Worm (Caenorhabditis elegans) whole organism, dauer: ENCODE data around the gene ztf-1.

Experiments
- unc-62 ChIP-seq: sonication (generic microtip); optimal IDR thresholded peaks from 2 replicates; lab custom pipeline; 2017; ENCODE audit warnings: missing biosample characterization, missing genetic modification reagents, missing genetic modification characterization

ztf-1 gene

DNA sequence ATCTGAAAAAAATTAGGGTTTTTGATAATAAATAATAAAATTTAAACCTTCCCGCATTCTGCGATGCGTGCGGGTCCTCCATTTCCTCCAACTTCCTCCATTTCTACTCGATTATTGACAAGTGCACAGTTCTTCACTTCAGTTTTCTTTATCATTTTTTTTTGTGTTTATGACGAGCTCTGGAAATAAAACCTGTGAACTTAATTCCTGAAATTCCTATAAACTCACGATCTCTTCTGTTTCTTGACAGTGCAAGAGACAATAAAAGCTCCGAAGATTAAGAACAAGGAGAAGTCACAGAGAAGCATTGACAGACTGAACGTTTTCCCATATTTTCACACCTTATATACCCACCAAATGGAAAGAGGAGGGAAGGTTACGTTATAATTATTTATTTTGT, 20.3 kb downstream of the ztf-1 start, which contains the start of gene K02D10.3:
Gene K02D10.3, minus strand, starts transcription at position 101 of the 400 bp plus-strand sequence.
- TF ChIP-seq unc-62 (GFP tag; lab: Kevin White, UChicago) = no peak

- no peak for TF ChIP-seq unc-62 (GFP tag; lab: Kevin White, UChicago)
Observed at ce11 chrIII:8771162-8771561, 21.0 kb downstream of the ztf-1 start, which contains the start of gene K02D10.2. TSS of gene K02D10.2 (minus strand) at chrIII:8771262.

ce11 chrIII:8770243-8770642, 21.9 kb downstream of the ztf-1 start:
- no peak for TF ChIP-seq unc-62 (GFP tag; lab: Kevin White, UChicago)

ce11 chrIII:8769253-8769652, 22.9 kb downstream of the ztf-1 start, which contains the start of gene K02D10.1:
TSS of gene K02D10.1 (plus strand) at chrIII:8769536.
- no peak for TF ChIP-seq unc-62 (GFP tag; lab: Kevin White, UChicago)

DNA sequence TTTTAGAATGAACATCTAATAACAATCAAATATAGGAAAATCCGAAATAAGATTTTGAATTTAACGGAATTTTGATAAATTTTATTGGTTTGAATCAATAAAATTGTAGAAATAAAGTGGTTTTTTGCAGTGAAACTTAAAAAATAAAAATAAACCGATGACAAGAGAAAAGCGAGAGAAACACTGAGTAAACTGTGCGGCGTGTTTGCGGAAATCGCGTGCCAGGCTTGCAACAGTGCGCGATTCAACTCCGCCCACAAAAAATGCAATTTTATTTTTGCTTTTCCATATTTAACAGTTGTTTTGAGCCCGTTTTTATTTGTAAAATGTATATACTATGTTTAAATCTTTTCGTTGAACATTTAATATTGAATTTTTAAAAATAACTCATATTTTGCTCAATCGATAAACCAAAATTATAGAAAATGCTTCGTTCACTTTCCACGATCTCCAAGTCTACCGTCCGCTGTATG, 24.2 kb downstream of the ztf-1 start, which contains the start of gene mtss-1:
Gene mtss-1, plus strand, starts transcription at position 423 of the 473 bp plus-strand sequence.
- TF ChIP-seq unc-62 (GFP tag; lab: Kevin White, UChicago) = no peak

- no peak for TF ChIP-seq unc-62 (GFP tag; lab: Kevin White, UChicago)
Observed at ce11 chrIII:8767292-8767829, 24.8 kb downstream of the ztf-1 start, which contains the start of gene mig-22. TSS of gene mig-22 (minus strand) at chrIII:8767342.

- no peak for TF ChIP-seq unc-62 (GFP tag; lab: Kevin White, UChicago)
Observed at ce11 chrIII:8766467-8766866, 25.7 kb downstream of the ztf-1 start.

- TF ChIP-seq unc-62 (GFP tag; lab: Kevin White, UChicago) = no peak
Observed at ce11 chrIII:8765030-8765429, 27.1 kb downstream of the ztf-1 start.

DNA sequence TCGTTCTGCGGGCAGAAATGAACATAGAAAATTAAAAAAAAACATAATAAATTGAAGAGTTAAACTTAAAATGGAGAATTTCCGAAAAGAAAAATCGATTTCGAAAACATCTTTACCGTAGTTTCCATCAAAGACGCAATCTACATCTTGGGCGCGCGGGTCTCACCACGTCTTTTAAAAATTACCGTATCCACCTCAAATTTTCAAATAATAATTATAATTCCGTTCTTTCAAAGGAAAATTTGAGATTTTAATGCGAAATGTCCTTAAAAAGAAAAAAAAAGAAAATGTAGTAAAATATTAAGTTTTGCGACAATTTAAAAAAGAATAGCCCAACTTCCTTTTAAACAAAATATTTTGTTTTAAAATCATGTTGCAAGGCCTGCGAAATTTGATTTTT, 29.0 kb downstream of the ztf-1 start:
- TF ChIP-seq unc-62 (GFP tag; lab: Kevin White, UChicago) = no peak

ce11 chrIII:8762016-8762415, 30.1 kb downstream of the ztf-1 start:
- no peak for TF ChIP-seq unc-62 (GFP tag; lab: Kevin White, UChicago)

- no peak for TF ChIP-seq unc-62 (GFP tag; lab: Kevin White, UChicago)
Observed at ce11 chrIII:8761040-8761654, 31.0 kb downstream of the ztf-1 start, which contains the start of gene aak-1. TSS of gene aak-1 (minus strand) at chrIII:8761090.

DNA sequence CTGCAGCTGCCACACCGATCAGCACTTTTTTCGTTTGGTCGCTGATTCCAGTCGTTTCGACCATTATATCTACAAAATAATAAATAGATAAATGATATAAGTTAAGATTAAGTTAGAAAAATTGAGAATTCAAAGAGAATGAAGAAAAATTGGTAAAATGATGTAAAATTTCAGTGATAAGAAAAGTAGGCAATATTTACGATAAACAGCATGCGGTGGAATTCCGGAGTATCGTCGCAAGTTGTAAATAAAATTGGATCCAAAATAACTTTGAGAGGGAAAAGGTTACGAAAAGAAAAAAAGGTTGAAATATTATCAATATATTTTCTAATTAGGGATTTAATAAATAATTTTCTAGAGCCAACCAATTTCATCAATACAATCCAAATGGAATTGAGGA, 37.5 kb downstream of the ztf-1 start, which contains the start of gene tomm-70:
Gene tomm-70, minus strand, starts transcription at position 69 of the 400 bp plus-strand sequence.
- TF ChIP-seq unc-62 (GFP tag; lab: Kevin White, UChicago) = no peak

- no peak for TF ChIP-seq unc-62 (GFP tag; lab: Kevin White, UChicago)
Observed at ce11 chrIII:8750606-8751005, 41.5 kb downstream of the ztf-1 start, which contains the start of gene ugtp-1. TSS of gene ugtp-1 (minus strand) at chrIII:8750706.

- no peak for TF ChIP-seq unc-62 (GFP tag; lab: Kevin White, UChicago)
Observed at ce11 chrIII:8749487-8749886, 42.7 kb downstream of the ztf-1 start, which contains the start of gene sma-2. TSS of gene sma-2 (plus strand) at chrIII:8749680.

DNA sequence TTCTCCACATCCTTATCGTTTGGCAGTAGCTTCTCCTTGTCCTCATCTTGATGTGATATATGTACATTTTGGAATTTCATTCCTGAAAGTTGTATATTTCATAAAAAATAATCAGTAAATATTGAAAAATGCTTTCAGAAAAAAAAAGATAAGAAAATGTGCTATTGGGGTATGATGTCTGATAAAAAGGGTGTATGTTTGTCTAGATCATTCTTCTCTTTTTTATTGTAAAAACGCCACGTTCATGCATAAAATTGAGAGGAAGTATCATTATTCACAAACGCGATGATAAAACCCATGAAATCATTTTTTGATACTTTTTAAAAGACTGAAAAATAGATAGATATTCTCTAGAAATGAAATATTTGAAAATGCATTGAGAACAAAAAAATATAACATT, 43.5 kb downstream of the ztf-1 start:
- TF ChIP-seq unc-62 (GFP tag; lab: Kevin White, UChicago) = no peak

- TF ChIP-seq unc-62 (GFP tag; lab: Kevin White, UChicago) = no peak
Observed at ce11 chrIII:8745214-8745613, 46.9 kb downstream of the ztf-1 start.
